Fruit fly (Drosophila melanogaster): Measurements from ENCODE around the gene NPFR.

NPFR gene

DNA sequence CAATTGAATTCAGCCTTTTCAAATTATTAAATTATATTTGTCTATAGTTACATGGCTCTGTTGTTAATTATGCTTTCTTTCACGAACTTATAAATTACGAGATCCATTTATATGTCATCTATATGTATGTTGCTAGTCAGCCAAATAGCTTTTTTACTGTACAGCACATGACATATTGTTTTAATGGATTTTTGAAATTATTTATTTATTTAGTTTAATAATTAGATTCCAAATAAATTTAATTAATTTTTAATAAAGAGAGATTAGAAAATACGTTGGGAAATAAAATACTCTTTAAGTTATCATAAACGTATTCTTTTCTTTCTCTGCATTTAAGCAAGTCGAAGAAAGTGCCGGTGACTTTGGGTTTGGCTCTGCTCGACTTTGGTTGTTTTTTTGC, 54.2 kb downstream of the NPFR start:
- no peak for TF ChIP-seq CG17801 (GFP tag; optimal IDR thresholded peaks at IDR 0.05; ENCODE audit: partially characterized antibody)

DNA sequence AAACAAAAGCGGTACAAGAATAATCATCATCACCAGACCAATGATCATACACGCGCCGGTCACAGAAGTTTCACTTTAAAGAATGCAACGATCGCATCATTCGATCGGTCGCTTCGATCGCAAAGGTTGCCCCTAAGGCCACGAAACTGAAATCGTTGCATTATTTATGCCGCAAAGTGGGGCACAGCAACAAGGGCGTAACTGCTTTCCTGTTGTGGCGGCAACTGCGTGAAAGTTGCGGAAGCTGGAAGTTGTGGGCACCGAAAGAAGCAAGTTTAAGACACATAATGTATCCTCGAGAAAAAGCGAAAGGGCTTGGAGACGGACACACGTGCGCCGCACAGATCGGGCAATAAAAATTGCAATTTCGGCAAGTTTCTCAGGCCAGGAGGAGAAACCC, 56.9 kb downstream of the NPFR start:
- TF ChIP-seq CG17801 (GFP tag; optimal IDR thresholded peaks at IDR 0.05; ENCODE audit: partially characterized antibody), result no peak

DNA sequence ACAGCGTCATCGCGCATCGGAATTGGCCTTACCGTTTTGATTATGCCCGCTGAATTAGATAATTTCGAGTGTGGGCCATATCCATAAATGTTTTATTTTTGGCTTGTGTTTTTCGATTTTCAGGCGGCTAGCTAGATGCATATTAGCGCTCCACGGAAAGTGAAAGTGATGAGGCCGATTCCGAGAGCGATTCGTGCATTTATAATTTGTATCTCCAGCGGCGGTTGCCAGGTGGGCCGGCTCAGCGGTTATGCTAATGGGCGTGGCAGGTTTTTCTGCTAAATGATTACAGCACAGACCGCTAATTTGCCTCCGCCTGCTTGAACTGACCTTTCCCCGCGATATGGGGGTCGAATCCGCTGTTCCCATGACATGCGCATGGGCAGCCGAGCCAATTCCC, 57.9 kb downstream of the NPFR start:
- no peak for TF ChIP-seq CG17801 (GFP tag; optimal IDR thresholded peaks at IDR 0.05; ENCODE audit: partially characterized antibody)

Data from ovary, adult (tissue).